Worm (Caenorhabditis elegans): ENCODE results near the gene oac-6.

DNA sequence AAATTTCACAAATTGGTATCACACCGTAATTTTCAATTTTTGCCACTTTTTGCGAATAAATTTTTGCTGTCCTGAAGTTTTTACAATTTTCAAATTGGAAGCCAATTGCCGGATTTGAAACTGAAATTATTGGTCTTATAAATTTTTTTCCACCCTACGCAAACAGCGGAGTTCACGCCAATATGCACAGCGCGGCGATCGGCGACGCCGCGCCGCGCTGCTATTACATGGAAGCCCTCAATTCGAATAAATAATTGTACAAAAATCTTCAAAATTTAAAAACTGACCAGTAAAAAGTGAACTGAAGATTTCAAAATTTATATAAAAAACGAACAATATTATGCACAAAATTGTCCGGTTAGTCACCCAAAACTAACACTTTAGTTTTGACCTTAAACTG lies 2.7 kb upstream of the oac-6 start:
- TF ChIP-seq ceh-16 (tag; optimal IDR thresholded peaks at IDR 0.05) = no peak
- TF ChIP-seq elt-3 (tag; optimal IDR thresholded peaks at IDR 0.05) = no peak
- TF ChIP-seq ama-1 (optimal IDR thresholded peaks at IDR 0.05) = no peak
- no peak for TF ChIP-seq nhr-76 (tag; optimal IDR thresholded peaks at IDR 0.05)
- no peak for TF ChIP-seq lin-15B (tag; optimal IDR thresholded peaks at IDR 0.05)
- TF ChIP-seq snpc-4 (tag; optimal IDR thresholded peaks at IDR 0.05) = no peak
- no peak for TF ChIP-seq zag-1 (tag; optimal IDR thresholded peaks at IDR 0.05)
- TF ChIP-seq nhr-12 (tag; optimal IDR thresholded peaks at IDR 0.05) = no peak
- no peak for TF ChIP-seq egl-27 (tag; optimal IDR thresholded peaks at IDR 0.05)
- no peak for TF ChIP-seq pha-4 (tag; optimal IDR thresholded peaks at IDR 0.05)
- no peak for TF ChIP-seq pqm-1 (tag; optimal IDR thresholded peaks at IDR 0.05)
- no peak for TF ChIP-seq tbx-2 (tag; optimal IDR thresholded peaks at IDR 0.05)
- no peak for TF ChIP-seq ztf-4 (tag; optimal IDR thresholded peaks at IDR 0.05)
- no peak for TF ChIP-seq ZK546.5 (tag; optimal IDR thresholded peaks at IDR 0.05)
